Worm (Caenorhabditis elegans) whole organism, L4 larva: ENCODE results near the gene C25A11.2.
A peak's percentile ranks its signal among the peaks of the same experiment; 100 is the strongest.

Source experiments
- D1046.2 ChIP-seq: fragments of 200-800 bp; sonication (Bioruptor generic); IDR thresholded peaks from 2 replicates; pipeline ENCODE4 v1.3.6; 2022; ENCODE audit warnings: missing genetic modification characterization, missing compliant biosample characterization
- F44E2.7 ChIP-seq: fragments of 200-800 bp; sonication (Bioruptor generic); IDR thresholded peaks from 2 replicates; pipeline ENCODE4 v2.1.2; 2022; ENCODE audit warnings: missing genetic modification characterization, missing compliant biosample characterization
- T20F7.1 ChIP-seq: fragments of 200-800 bp; sonication (Bioruptor generic); optimal IDR thresholded peaks from 2 replicates; lab custom pipeline; 2018; ENCODE audit warnings: mild to moderate bottlenecking, missing genetic modification characterization, missing compliant biosample characterization
- Y48G9A.11 ChIP-seq: fragments of 200-800 bp; sonication (Bioruptor generic); IDR thresholded peaks from 2 replicates; pipeline ENCODE4 v1.3.6; 2022; ENCODE audit warnings: missing genetic modification reagents, missing genetic modification characterization, missing compliant biosample characterization
- aha-1 ChIP-seq: fragments of 150-350 bp; peaks from one replicate; lab custom pipeline; 2014; ENCODE audit warnings: missing biosample characterization, missing genetic modification characterization
- aly-2 ChIP-seq: sonication (generic microtip); optimal IDR thresholded peaks from 2 replicates; lab custom pipeline; 2018; ENCODE audit warnings: missing biosample characterization, missing genetic modification characterization
- ceh-20 ChIP-seq: fragments of 200-800 bp; sonication (Bioruptor generic); IDR thresholded peaks from 2 replicates; pipeline ENCODE4 v1.3.6; 2022; ENCODE audit warnings: missing genetic modification reagents, missing genetic modification characterization, missing compliant biosample characterization
- ceh-32 ChIP-seq: sonication (generic microtip); optimal IDR thresholded peaks from 2 replicates; lab custom pipeline; 2016; ENCODE audit warnings: mild to moderate bottlenecking, missing genetic modification characterization, missing compliant biosample characterization; ENCODE audit not compliant: poor library complexity
- ceh-62 ChIP-seq: sonication (generic microtip); optimal IDR thresholded peaks from 2 replicates; lab custom pipeline; 2017; ENCODE audit warnings: missing biosample characterization, missing genetic modification characterization
- ces-1 ChIP-seq: fragments of 150-350 bp; sonication (generic microtip); optimal IDR thresholded peaks from 4 replicates; lab custom pipeline; 2014; ENCODE audit warnings: missing biosample characterization, missing genetic modification reagents, missing genetic modification characterization
- daf-12 ChIP-seq: fragments of 150-350 bp; optimal IDR thresholded peaks from 2 replicates; lab custom pipeline; 2014; ENCODE audit warnings: missing biosample characterization, missing genetic modification reagents, missing genetic modification characterization
- daf-19 ChIP-seq: fragments of 200-800 bp; sonication (Bioruptor generic); conservative IDR thresholded peaks from 2 replicates; pipeline ENCODE4 v1.3.6; 2022; ENCODE audit warnings: missing genetic modification characterization, missing compliant biosample characterization
- dmd-8 ChIP-seq: fragments of 200-800 bp; sonication (Bioruptor generic); IDR thresholded peaks from 2 replicates; pipeline ENCODE4 v1.3.6; 2022; ENCODE audit warnings: missing genetic modification characterization, missing compliant biosample characterization
- dpl-1 ChIP-seq: fragments of 150-350 bp; optimal IDR thresholded peaks from 2 replicates; lab custom pipeline; 2014; ENCODE audit warnings: missing biosample characterization, missing genetic modification reagents, missing genetic modification characterization
- dve-1 ChIP-seq: sonication (generic microtip); optimal IDR thresholded peaks from 2 replicates; lab custom pipeline; 2017; ENCODE audit warnings: antibody characterized with exemption, mild to moderate bottlenecking, missing genetic modification characterization, missing compliant biosample characterization; ENCODE audit not compliant: insufficient read depth
- fkh-10 ChIP-seq: fragments of 150-350 bp; optimal IDR thresholded peaks from 2 replicates; lab custom pipeline; 2014; ENCODE audit warnings: missing biosample characterization, missing genetic modification reagents, missing genetic modification characterization
- hif-1 ChIP-seq, 2 experiments: sonication (generic microtip); optimal IDR thresholded peaks; 2 replicates each; lab custom pipeline; 2016 to 2017; ENCODE audit warnings: missing compliant biosample characterization in 2 of 2, missing genetic modification characterization in 2 of 2, missing genetic modification reagents in 2 of 2, missing genotype in 2 of 2, mild to moderate bottlenecking in 1 of 2
- hlh-11 ChIP-seq: fragments of 200-800 bp; sonication (Bioruptor generic); optimal IDR thresholded peaks from 2 replicates; lab custom pipeline; 2018; ENCODE audit warnings: mild to moderate bottlenecking, missing genetic modification characterization, missing compliant biosample characterization
- hmg-1.1 ChIP-seq: fragments of 200-800 bp; sonication (Bioruptor generic); IDR thresholded peaks from 2 replicates; pipeline ENCODE4 v1.3.6; 2022; ENCODE audit warnings: missing genetic modification reagents, missing genetic modification characterization, missing compliant biosample characterization
- jun-1 ChIP-seq: fragments of 150-350 bp; optimal IDR thresholded peaks from 2 replicates; lab custom pipeline; 2014; ENCODE audit warnings: missing biosample characterization, missing genetic modification reagents, missing genetic modification characterization
- lin-1 ChIP-seq: fragments of 200-800 bp; sonication (Bioruptor generic); IDR thresholded peaks from 2 replicates; pipeline ENCODE4 v1.3.6; 2022; ENCODE audit warnings: missing genetic modification reagents, missing genetic modification characterization, missing compliant biosample characterization
- lin-15B ChIP-seq: fragments of 150-350 bp; sonication (generic microtip); optimal IDR thresholded peaks from 3 replicates; lab custom pipeline; 2014; ENCODE audit warnings: missing biosample characterization, missing genetic modification characterization
- lin-39 ChIP-seq: fragments of 150-350 bp; optimal IDR thresholded peaks from 2 replicates; lab custom pipeline; 2014; ENCODE audit warnings: missing biosample characterization, missing genetic modification reagents, missing genetic modification characterization
- lsy-2 ChIP-seq, 2 experiments: fragments of 150-350 bp in 1 of 2; sonication (generic microtip) in 1 of 2; optimal IDR thresholded peaks; 2 replicates each; lab custom pipeline; 2014 to 2017; ENCODE audit warnings: missing biosample characterization in 2 of 2, missing genetic modification characterization in 2 of 2
- madf-5 ChIP-seq, 2 experiments: fragments of 200-800 bp; sonication (Bioruptor generic); IDR thresholded peaks; 2 replicates each; pipeline ENCODE4 v1.3.6; 2022; ENCODE audit warnings: missing compliant biosample characterization in 2 of 2, missing genetic modification characterization in 2 of 2
- mdl-1 ChIP-seq, 2 experiments: fragments of 150-350 bp in 1 of 2; sonication (generic microtip) in 1 of 2; optimal IDR thresholded peaks; 2 replicates each; lab custom pipeline; 2014 to 2017; ENCODE audit warnings: missing biosample characterization in 2 of 2, missing genetic modification characterization in 2 of 2
- mdt-29 ChIP-seq: fragments of 200-800 bp; sonication (Bioruptor generic); IDR thresholded peaks from 2 replicates; pipeline ENCODE4 v1.3.6; 2022; ENCODE audit warnings: missing genetic modification reagents, missing genetic modification characterization, missing compliant biosample characterization
- mes-2 ChIP-seq: sonication (generic microtip); optimal IDR thresholded peaks from 2 replicates; lab custom pipeline; 2016; ENCODE audit warnings: missing genotype, mild to moderate bottlenecking, missing genetic modification characterization, missing compliant biosample characterization; ENCODE audit not compliant: poor library complexity, severe bottlenecking
- nhr-10 ChIP-seq: fragments of 150-350 bp; optimal IDR thresholded peaks from 2 replicates; lab custom pipeline; 2014; ENCODE audit warnings: missing biosample characterization, missing genetic modification characterization
- nhr-102 ChIP-seq: sonication (generic microtip); optimal IDR thresholded peaks from 2 replicates; lab custom pipeline; 2016; ENCODE audit warnings: mild to moderate bottlenecking, missing genetic modification characterization, moderate library complexity, missing compliant biosample characterization
- nhr-11 ChIP-seq: fragments of 150-350 bp; optimal IDR thresholded peaks from 2 replicates; lab custom pipeline; 2014; ENCODE audit warnings: missing biosample characterization, missing genetic modification characterization
- nhr-111 ChIP-seq: fragments of 200-800 bp; sonication (Bioruptor generic); optimal IDR thresholded peaks from 2 replicates; lab custom pipeline; 2018; ENCODE audit warnings: mild to moderate bottlenecking, missing genetic modification characterization, missing compliant biosample characterization
- nhr-28 ChIP-seq: fragments of 150-350 bp; optimal IDR thresholded peaks from 2 replicates; lab custom pipeline; 2014; ENCODE audit warnings: missing biosample characterization, missing genetic modification characterization
- nhr-42 ChIP-seq: fragments of 200-800 bp; sonication (Bioruptor generic); IDR thresholded peaks from 2 replicates; pipeline ENCODE4 v1.3.6; 2022; ENCODE audit warnings: missing genetic modification characterization, missing compliant biosample characterization
- nhr-48 ChIP-seq: sonication (generic microtip); optimal IDR thresholded peaks from 2 replicates; lab custom pipeline; 2016; ENCODE audit warnings: mild to moderate bottlenecking, missing genetic modification characterization, missing compliant biosample characterization
- nhr-6 ChIP-seq: fragments of 150-350 bp; optimal IDR thresholded peaks from 2 replicates; lab custom pipeline; 2014; ENCODE audit warnings: missing biosample characterization, missing genetic modification characterization
- nhr-77 ChIP-seq: fragments of 150-350 bp; optimal IDR thresholded peaks from 2 replicates; lab custom pipeline; 2014; ENCODE audit warnings: missing biosample characterization, missing genetic modification characterization
- pha-4 ChIP-seq, 2 experiments: fragments of 150-350 bp in 1 of 2; fragments of 200-800 bp in 1 of 2; sonication (Bioruptor generic) in 1 of 2; IDR thresholded peaks in 1 of 2; optimal IDR thresholded peaks in 1 of 2; 2 replicates each; pipeline versions ENCODE4 v1.3.6 to Lab custom; 2014 to 2022; ENCODE audit warnings: missing genetic modification characterization in 2 of 2, missing genetic modification reagents in 2 of 2, missing biosample characterization in 1 of 2, missing compliant biosample characterization in 1 of 2
- saeg-2 ChIP-seq: fragments of 200-800 bp; sonication (Bioruptor generic); IDR thresholded peaks from 2 replicates; pipeline ENCODE4 v1.3.6; 2022; ENCODE audit warnings: missing genetic modification reagents, missing genetic modification characterization, missing compliant biosample characterization
- sdz-12 ChIP-seq: fragments of 200-800 bp; sonication (Bioruptor generic); optimal IDR thresholded peaks from 2 replicates; lab custom pipeline; 2018; ENCODE audit warnings: mild to moderate bottlenecking, missing genetic modification characterization, missing compliant biosample characterization
- snpc-1.2 ChIP-seq: fragments of 200-800 bp; sonication (Bioruptor generic); IDR thresholded peaks from 2 replicates; pipeline ENCODE4 v1.3.6; 2022; ENCODE audit warnings: missing genetic modification reagents, missing genetic modification characterization, missing compliant biosample characterization
- spr-3 ChIP-seq: fragments of 200-800 bp; sonication (Bioruptor generic); optimal IDR thresholded peaks from 2 replicates; lab custom pipeline; 2018; ENCODE audit warnings: mild to moderate bottlenecking, missing genetic modification characterization, missing compliant biosample characterization
- tra-1 ChIP-seq: fragments of 200-800 bp; sonication (Bioruptor generic); IDR thresholded peaks from 2 replicates; pipeline ENCODE4 v1.3.6; 2022; ENCODE audit warnings: missing genetic modification reagents, missing genetic modification characterization, missing compliant biosample characterization
- unc-130 ChIP-seq: sonication (generic microtip); optimal IDR thresholded peaks from 2 replicates; lab custom pipeline; 2016; ENCODE audit warnings: missing genetic modification reagents, missing genetic modification characterization, missing compliant biosample characterization
- unc-39 ChIP-seq: sonication (generic microtip); optimal IDR thresholded peaks from 2 replicates; lab custom pipeline; 2017; ENCODE audit warnings: missing biosample characterization, missing genetic modification characterization
- zfp-2 ChIP-seq: sonication (generic microtip); optimal IDR thresholded peaks from 2 replicates; lab custom pipeline; 2016; ENCODE audit warnings: mild to moderate bottlenecking, missing genetic modification characterization, missing compliant biosample characterization
- ztf-11 ChIP-seq: fragments of 150-350 bp; optimal IDR thresholded peaks from 2 replicates; lab custom pipeline; 2014; ENCODE audit warnings: missing biosample characterization, missing genetic modification characterization

The C25A11.2 gene

DNA sequence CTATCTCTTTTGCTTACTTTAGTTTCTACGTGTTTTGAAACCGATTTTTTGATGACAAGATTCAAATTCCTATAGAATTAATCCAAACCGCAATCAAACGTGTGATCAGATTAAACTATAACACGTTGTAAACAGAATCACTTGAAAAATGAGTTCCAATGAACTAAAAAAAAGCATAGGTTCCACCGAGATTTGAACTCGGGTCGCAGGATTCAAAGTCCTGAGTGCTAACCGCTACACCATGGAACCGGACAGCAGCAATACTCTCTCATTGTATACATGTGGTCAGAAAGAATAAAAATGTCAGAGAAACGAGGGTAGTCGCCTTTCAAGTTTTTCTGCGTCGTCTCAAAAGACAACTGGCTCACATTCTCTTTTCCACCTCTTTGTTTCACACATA lies 22.5 kb upstream of the C25A11.2 start (continued):
- TF ChIP-seq ztf-11 (no peak), nhr-102 (tag; lab: Kevin White, UChicago) (peak; percentile 72), ceh-20 (peak; percentile 58), lsy-2 (tag; optimal IDR thresholded peaks at IDR 0.05; lab: Kevin White, UChicago) (peak in 1 of 2 experiments; percentile 56), saeg-2 (GFP tag; lab: Robert Waterston, UW) (0 out of 2 replicates have a peak, but pooled peaks have one; percentile 18), spr-3 (GFP tag; lab: Kevin White, UChicago) (peak; percentile 45), nhr-77 (tag; lab: Kevin White, UChicago) (peak; percentile 47), madf-5 (GFP tag; IDR thresholded peaks at IDR 0.05; lab: Robert Waterston, UW) (peak; percentile 65 to 95; a peak in 3 of 4 replicates), nhr-28 (tag; lab: Kevin White, UChicago) (peak; percentile 17), tra-1 (GFP tag; lab: Robert Waterston, UW) (peak; percentile 69)

DNA sequence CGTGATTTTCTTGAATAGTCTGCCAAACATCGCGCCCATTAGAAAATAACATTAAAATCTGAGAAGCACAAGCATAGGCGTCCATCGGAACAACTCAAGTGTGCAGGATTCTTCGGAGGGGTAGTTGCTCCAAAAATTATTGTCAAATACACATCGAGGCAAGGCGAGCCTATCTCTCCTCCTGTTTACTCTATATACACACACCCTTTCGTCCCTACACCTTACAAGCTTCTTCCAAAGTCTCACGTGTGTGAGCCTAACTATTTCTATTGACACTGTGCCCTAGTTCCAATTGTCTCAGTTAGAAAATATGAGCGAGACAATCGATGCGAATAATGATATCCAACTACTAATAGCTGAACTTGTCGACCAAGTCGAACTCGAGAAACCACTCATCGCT lies 22.0 kb upstream of the C25A11.2 start:
- TF ChIP-seq pha-4 (GFP tag; IDR thresholded peaks at IDR 0.05; lab: Robert Waterston, UW) (no peak), pha-4 (tag; optimal IDR thresholded peaks at IDR 0.05; lab: Kevin White, UChicago) (peak; percentile 67), dpl-1 (GFP tag; lab: Kevin White, UChicago) (no peak)

DNA sequence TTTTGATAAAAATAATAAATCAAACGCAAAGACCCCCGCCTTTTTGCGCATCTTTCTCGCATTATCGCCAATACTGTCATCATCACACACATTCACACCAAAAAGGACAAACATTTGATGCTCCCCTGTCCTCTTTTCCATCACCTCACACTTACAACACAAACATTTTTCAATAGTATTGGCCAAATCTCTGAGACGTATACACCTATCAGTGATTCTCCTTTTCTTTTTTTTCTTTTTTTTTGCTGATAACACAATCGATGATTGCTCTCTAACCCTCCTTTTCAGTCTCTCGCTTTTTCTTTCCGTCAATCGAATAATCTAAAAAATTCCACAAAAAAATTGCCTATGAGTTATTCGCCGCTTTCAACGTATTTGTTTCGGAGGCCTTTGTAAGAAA lies 17.0 kb upstream of the C25A11.2 start:
- TF ChIP-seq lin-1 (GFP tag; lab: Robert Waterston, UW) (no peak), aha-1 (tag; lab: Kevin White, UChicago) (no peak), nhr-6 (peak; percentile 12), hlh-11 (peak; percentile 60), mdl-1 (tag; optimal IDR thresholded peaks at IDR 0.05; lab: Kevin White, UChicago) (no peak), snpc-1.2 (no peak), ces-1 (no peak), T20F7.1 (GFP tag; lab: Kevin White, UChicago) (no peak), nhr-111 (no peak), hmg-1.1 (no peak), nhr-28 (tag; lab: Kevin White, UChicago) (peak; percentile 51), F44E2.7 (GFP tag; lab: Robert Waterston, UW) (no peak), mdt-29 (GFP tag; lab: Robert Waterston, UW) (no peak), fkh-10 (GFP tag; lab: Kevin White, UChicago) (no peak), nhr-48 (no peak), nhr-102 (tag; lab: Kevin White, UChicago) (no peak), lin-15B (tag; lab: Kevin White, UChicago) (no peak), daf-19 (GFP tag; lab: Robert Waterston, UW) (no peak), jun-1 (no peak), dmd-8 (no peak), unc-39 (no peak), nhr-10 (tag; lab: Kevin White, UChicago) (no peak), madf-5 (GFP tag; IDR thresholded peaks at IDR 0.05; lab: Robert Waterston, UW) (no peak), lin-39 (tag; lab: Kevin White, UChicago) (no peak), mes-2 (tag; lab: Kevin White, UChicago) (peak; percentile 10), nhr-42 (GFP tag; lab: Robert Waterston, UW) (no peak), Y48G9A.11 (GFP tag; lab: Robert Waterston, UW) (no peak), unc-130 (no peak), daf-12 (no peak), nhr-11 (no peak), aly-2 (no peak), hif-1 (tag; optimal IDR thresholded peaks at IDR 0.05; lab: Kevin White, UChicago) (no peak), sdz-12 (GFP tag; lab: Kevin White, UChicago) (no peak), lsy-2 (tag; optimal IDR thresholded peaks at IDR 0.05; lab: Kevin White, UChicago) (no peak), dve-1 (tag; lab: Kevin White, UChicago) (peak; percentile 58), ceh-62 (tag; lab: Kevin White, UChicago) (no peak), ceh-32 (tag; lab: Kevin White, UChicago) (no peak), zfp-2 (no peak), nhr-77 (tag; lab: Kevin White, UChicago) (no peak), D1046.2 (no peak)
